Worm (Caenorhabditis elegans) whole organism, L4/young adult: ENCODE measurements around the gene M04B2.4.

Experiments
- W03F9.2 ChIP-seq: fragments of 150-350 bp; optimal IDR thresholded peaks from 2 replicates; lab custom pipeline; 2014; ENCODE audit warnings: missing biosample characterization, missing genetic modification characterization
- dao-5 ChIP-seq: sonication (generic microtip); optimal IDR thresholded peaks from 2 replicates; lab custom pipeline; 2016; ENCODE audit warnings: missing genotype, missing genetic modification characterization, moderate library complexity, missing compliant biosample characterization
- him-1 ChIP-seq: sonication (generic microtip); optimal IDR thresholded peaks from 2 replicates; lab custom pipeline; 2016; ENCODE audit warnings: missing genotype, missing genetic modification reagents, missing genetic modification characterization, missing compliant biosample characterization

DNA sequence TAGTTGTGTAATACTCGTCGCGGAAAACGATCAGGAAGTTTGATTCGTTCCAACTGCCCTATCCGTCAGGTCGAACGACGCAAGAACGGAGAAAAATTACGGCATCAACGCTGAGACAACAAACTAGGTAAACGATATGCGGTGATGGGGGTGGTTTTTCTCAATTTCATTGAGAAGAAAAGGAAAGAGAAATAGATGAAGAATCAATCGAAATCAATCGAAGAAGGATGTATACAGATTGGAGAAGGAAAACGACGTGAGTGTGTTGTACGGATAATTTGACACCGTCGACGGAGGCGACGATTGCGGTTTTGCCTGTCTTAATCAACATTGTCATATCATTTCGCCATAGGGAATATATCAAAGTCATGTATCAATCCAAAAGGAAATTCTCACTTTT is 26.9 kb downstream of the M04B2.4 start:
- TF ChIP-seq him-1, result no peak
- no peak for TF ChIP-seq dao-5
- TF ChIP-seq W03F9.2 (tag; lab: Kevin White, UChicago), result no peak
